Fruit fly (Drosophila melanogaster) whole organism, embryonic: Measurements from ENCODE around the gene CG12522.
A peak's percentile ranks its signal among the peaks of the same experiment; 100 is the strongest.

Experiments
- Ada2b ChIP-seq: fragments of 200-800 bp; sonication (Bioruptor generic); IDR thresholded peaks from 2 replicates; pipeline ENCODE4 v1.3.6; 2022; ENCODE audit warnings: missing biosample characterization, missing genetic modification characterization
- Bteb2 ChIP-seq: fragments of 200-800 bp; sonication (Bioruptor generic); optimal IDR thresholded peaks from 2 replicates; lab custom pipeline; 2016; ENCODE audit warnings: missing biosample characterization, missing genetic modification characterization
- CG10274 ChIP-seq: fragments of 200-800 bp; sonication (Bioruptor generic); optimal IDR thresholded peaks from 3 replicates; lab custom pipeline; 2017; ENCODE audit warnings: missing biosample characterization, mild to moderate bottlenecking, missing genetic modification characterization
- CG10321 ChIP-seq: fragments of 200-800 bp; sonication (Bioruptor generic); IDR thresholded peaks from 2 replicates; pipeline ENCODE4 v1.3.6; 2022; ENCODE audit warnings: missing biosample characterization, missing genetic modification characterization
- CG12155 ChIP-seq: fragments of 200-800 bp; sonication (Bioruptor generic); optimal IDR thresholded peaks from 3 replicates; lab custom pipeline; 2016; ENCODE audit warnings: missing biosample characterization, missing genetic modification characterization
- CG14860 ChIP-seq: fragments of 200-800 bp; sonication (Bioruptor generic); IDR thresholded peaks from 3 replicates; pipeline ENCODE4 v1.3.6; 2022; ENCODE audit warnings: missing biosample characterization, missing genetic modification characterization; ENCODE audit not compliant: partially characterized antibody
- CG14965 ChIP-seq: fragments of 200-800 bp; sonication (Bioruptor generic); optimal IDR thresholded peaks from 2 replicates; lab custom pipeline; 2016; ENCODE audit warnings: missing biosample characterization, missing genetic modification characterization, borderline replicate concordance
- CG17186 ChIP-seq: fragments of 200-800 bp; sonication (Bioruptor generic); optimal IDR thresholded peaks from 3 replicates; lab custom pipeline; 2017; ENCODE audit warnings: missing biosample characterization, missing genetic modification reagents, missing genetic modification characterization
- CG2202 ChIP-seq: fragments of 200-800 bp; sonication (Bioruptor generic); optimal IDR thresholded peaks from 2 replicates; lab custom pipeline; 2018; ENCODE audit warnings: missing biosample characterization, mild to moderate bottlenecking, missing genetic modification characterization
- CG2678 ChIP-seq: fragments of 200-800 bp; sonication (Bioruptor generic); optimal IDR thresholded peaks from 3 replicates; lab custom pipeline; 2019; ENCODE audit warnings: missing biosample characterization, mild to moderate bottlenecking, missing genetic modification characterization, moderate library complexity
- CG2712 ChIP-seq: fragments of 200-800 bp; optimal IDR thresholded peaks from 3 replicates; lab custom pipeline; 2019; ENCODE audit warnings: missing biosample characterization, mild to moderate bottlenecking, missing genetic modification characterization, moderate library complexity
- CG3995 ChIP-seq: fragments of 200-800 bp; sonication (Bioruptor generic); optimal IDR thresholded peaks from 3 replicates; lab custom pipeline; 2016; ENCODE audit warnings: missing biosample characterization, missing genetic modification characterization
- CG4404 ChIP-seq: fragments of 200-800 bp; sonication (Bioruptor generic); IDR thresholded peaks from 2 replicates; pipeline ENCODE4 v1.3.6; 2022; ENCODE audit warnings: missing biosample characterization, missing genetic modification characterization
- CG4820 ChIP-seq: fragments of 200-800 bp; sonication (Bioruptor generic); optimal IDR thresholded peaks from 3 replicates; lab custom pipeline; 2016; ENCODE audit warnings: missing biosample characterization, missing genetic modification characterization
- CG5953 ChIP-seq: fragments of 200-800 bp; sonication (Bioruptor generic); IDR thresholded peaks from 2 replicates; pipeline ENCODE4 v1.3.6; 2022; ENCODE audit warnings: missing biosample characterization, missing genetic modification characterization
- CG6689 ChIP-seq: fragments of 200-800 bp; sonication (Bioruptor generic); IDR thresholded peaks from 2 replicates; pipeline ENCODE4 v1.3.6; 2022; ENCODE audit warnings: missing biosample characterization, missing genetic modification characterization
- CG7745 ChIP-seq: fragments of 200-800 bp; sonication (Bioruptor generic); optimal IDR thresholded peaks from 2 replicates; lab custom pipeline; 2018; ENCODE audit warnings: missing biosample characterization, mild to moderate bottlenecking, missing genetic modification characterization, moderate library complexity
- D19B ChIP-seq: fragments of 200-800 bp; sonication (Bioruptor generic); optimal IDR thresholded peaks from 2 replicates; lab custom pipeline; 2017; ENCODE audit warnings: missing biosample characterization, mild to moderate bottlenecking, missing genetic modification characterization
- Dad ChIP-seq: fragments of 200-800 bp; sonication (Bioruptor generic); optimal IDR thresholded peaks from 3 replicates; lab custom pipeline; 2016; ENCODE audit warnings: missing biosample characterization, missing genetic modification characterization
- Dref ChIP-seq: fragments of 200-800 bp; sonication (Bioruptor generic); IDR thresholded peaks from 2 replicates; pipeline ENCODE4 v1.3.6; 2022; ENCODE audit warnings: missing biosample characterization, missing genetic modification characterization
- Ets97D ChIP-seq: fragments of 200-800 bp; sonication (Bioruptor generic); optimal IDR thresholded peaks from 3 replicates; lab custom pipeline; 2016; ENCODE audit warnings: missing biosample characterization, missing genetic modification characterization
- HLHmδ ChIP-seq: fragments of 200-800 bp; sonication (Bioruptor generic); optimal IDR thresholded peaks from 2 replicates; lab custom pipeline; 2018; ENCODE audit warnings: missing biosample characterization, mild to moderate bottlenecking, missing genetic modification characterization, moderate library complexity
- Hey ChIP-seq: fragments of 200-800 bp; sonication (Bioruptor generic); optimal IDR thresholded peaks from 3 replicates; lab custom pipeline; 2018; ENCODE audit warnings: missing biosample characterization, mild to moderate bottlenecking, missing genetic modification characterization
- Hr78 ChIP-seq, 2 experiments: fragments of 200-800 bp in 1 of 2; fragments of >200 bp in 1 of 2; sonication (Bioruptor generic) in 1 of 2; optimal IDR thresholded peaks; 2 replicates each; lab custom pipeline; 2017 to 2019; ENCODE audit warnings: missing biosample characterization in 2 of 2, missing genetic modification characterization in 2 of 2, mild to moderate bottlenecking in 1 of 2, moderate library complexity in 1 of 2
- Mrtf ChIP-seq: fragments of 200-800 bp; sonication (Bioruptor generic); IDR thresholded peaks from 3 replicates; pipeline ENCODE4 v1.3.6; 2022; ENCODE audit warnings: missing biosample characterization, missing genetic modification characterization
- Oli ChIP-seq: fragments of 200-800 bp; sonication (Bioruptor generic); optimal IDR thresholded peaks from 2 replicates; lab custom pipeline; 2018; ENCODE audit warnings: missing biosample characterization, mild to moderate bottlenecking, missing genetic modification characterization, moderate library complexity
- Six4 ChIP-seq: fragments of 200-800 bp; sonication (Bioruptor generic); optimal IDR thresholded peaks from 2 replicates; lab custom pipeline; 2016; ENCODE audit warnings: missing biosample characterization, missing genetic modification characterization
- Tbp ChIP-seq: fragments of >200 bp; optimal IDR thresholded peaks from 2 replicates; lab custom pipeline; 2018; ENCODE audit warnings: missing biosample characterization, missing genetic modification characterization
- ap ChIP-seq: fragments of 200-800 bp; sonication (Bioruptor generic); IDR thresholded peaks from 2 replicates; pipeline ENCODE4 v1.3.6; 2022; ENCODE audit warnings: missing biosample characterization, missing genetic modification characterization
- ase ChIP-seq: fragments of 200-800 bp; sonication (Bioruptor generic); IDR thresholded peaks from 3 replicates; pipeline ENCODE4 v1.3.6; 2022; ENCODE audit warnings: missing biosample characterization, missing genetic modification characterization
- crp ChIP-seq, 2 experiments: fragments of 200-800 bp; sonication (Bioruptor generic); optimal IDR thresholded peaks; 2 replicates in 1 of 2; 3 replicates in 1 of 2; lab custom pipeline; 2017; ENCODE audit warnings: missing biosample characterization in 2 of 2, missing genetic modification characterization in 2 of 2, mild to moderate bottlenecking in 1 of 2, moderate library complexity in 1 of 2
- dpn ChIP-seq, 2 experiments: fragments of 200-800 bp; sonication (Bioruptor generic); optimal IDR thresholded peaks; 3 replicates each; lab custom pipeline; 2016; ENCODE audit warnings: missing biosample characterization in 2 of 2, missing genetic modification characterization in 2 of 2
- fd3F ChIP-seq: fragments of 200-800 bp; sonication (Bioruptor generic); optimal IDR thresholded peaks from 2 replicates; lab custom pipeline; 2018; ENCODE audit warnings: missing biosample characterization, mild to moderate bottlenecking, missing genetic modification characterization, moderate library complexity
- fru ChIP-seq: fragments of >200 bp; optimal IDR thresholded peaks from 2 replicates; lab custom pipeline; 2017
- gcm2 ChIP-seq: fragments of 200-800 bp; sonication (Bioruptor generic); optimal IDR thresholded peaks from 2 replicates; lab custom pipeline; 2016; ENCODE audit warnings: missing biosample characterization, missing genetic modification characterization
- gsb-n ChIP-seq: fragments of 200-800 bp; sonication (Bioruptor generic); optimal IDR thresholded peaks from 3 replicates; lab custom pipeline; 2018; ENCODE audit warnings: missing biosample characterization, mild to moderate bottlenecking, missing genetic modification characterization
- her ChIP-seq: fragments of 200-800 bp; sonication (Bioruptor generic); optimal IDR thresholded peaks from 2 replicates; lab custom pipeline; 2016; ENCODE audit warnings: missing biosample characterization, missing genetic modification characterization
- jigr1 ChIP-seq: fragments of 200-800 bp; sonication (Bioruptor generic); IDR thresholded peaks from 3 replicates; pipeline ENCODE4 v1.3.6; 2022; ENCODE audit warnings: missing biosample characterization, missing genetic modification characterization
- kah ChIP-seq: fragments of 200-800 bp; sonication (Bioruptor generic); optimal IDR thresholded peaks from 2 replicates; lab custom pipeline; 2018; ENCODE audit warnings: missing biosample characterization, mild to moderate bottlenecking, missing genetic modification characterization
- lilli ChIP-seq: fragments of 200-800 bp; sonication (Bioruptor generic); optimal IDR thresholded peaks from 3 replicates; lab custom pipeline; 2016; ENCODE audit warnings: missing biosample characterization, missing genetic modification characterization
- lola ChIP-seq, 3 experiments: fragments of >200 bp in 2 of 3; fragments of 200-800 bp in 1 of 3; sonication (Bioruptor generic) in 1 of 3; optimal IDR thresholded peaks; 2 replicates each; lab custom pipeline; 2017 to 2019; ENCODE audit warnings: missing biosample characterization in 3 of 3, missing genetic modification characterization in 3 of 3, mild to moderate bottlenecking in 1 of 3, moderate library complexity in 1 of 3
- nmo ChIP-seq: fragments of 200-800 bp; sonication (Bioruptor generic); optimal IDR thresholded peaks from 2 replicates; lab custom pipeline; 2018; ENCODE audit warnings: missing biosample characterization, mild to moderate bottlenecking, missing genetic modification characterization, moderate library complexity
- oc ChIP-seq: fragments of 200-800 bp; sonication (Bioruptor generic); optimal IDR thresholded peaks from 2 replicates; lab custom pipeline; 2018; ENCODE audit warnings: missing biosample characterization, mild to moderate bottlenecking, missing genetic modification characterization, moderate library complexity
- pum ChIP-seq: fragments of 200-800 bp; sonication (Bioruptor generic); optimal IDR thresholded peaks from 2 replicates; lab custom pipeline; 2016; ENCODE audit warnings: missing biosample characterization, missing genetic modification characterization
- sens ChIP-seq: fragments of 200-800 bp; sonication (Bioruptor generic); peaks from one replicate; lab custom pipeline; 2016; ENCODE audit warnings: missing biosample characterization, missing genetic modification characterization
- sima ChIP-seq: fragments of 200-800 bp; sonication (Bioruptor generic); optimal IDR thresholded peaks from 2 replicates; lab custom pipeline; 2016; ENCODE audit warnings: missing biosample characterization, missing genetic modification characterization
- slbo ChIP-seq: fragments of 200-800 bp; sonication (Bioruptor generic); IDR thresholded peaks from 2 replicates; pipeline ENCODE4 v1.3.6; 2022; ENCODE audit warnings: missing biosample characterization, missing genetic modification characterization
- stc ChIP-seq: fragments of 200-800 bp; sonication (Bioruptor generic); IDR thresholded peaks from 2 replicates; pipeline ENCODE4 v1.3.6; 2022; ENCODE audit warnings: missing biosample characterization, missing genetic modification characterization
- twi ChIP-seq: fragments of 200-800 bp; optimal IDR thresholded peaks from 2 replicates; lab custom pipeline; 2019; ENCODE audit warnings: missing biosample characterization, mild to moderate bottlenecking, missing genetic modification characterization, moderate library complexity
- vfl ChIP-seq: fragments of 200-800 bp; sonication (Bioruptor generic); optimal IDR thresholded peaks from 2 replicates; lab custom pipeline; 2016; ENCODE audit warnings: missing biosample characterization, missing genetic modification characterization

CG12522 gene

dm6 chr3L:11084557-11085231 lies 23.3 kb upstream of the CG12522 start (continued):
- TF ChIP-seq CG4820 (GFP tag; lab: Kevin White, UChicago) (peak; percentile 97), Ada2b (GFP tag; lab: Robert Waterston, UW) (peak; percentile 97), lilli (peak; percentile 95), CG14860 (GFP tag; lab: Robert Waterston, UW) (no peak), CG17186 (peak; percentile 82), kah (GFP tag; lab: Kevin White, UChicago) (peak; percentile 93), oc (peak; percentile 98), ase (GFP tag; lab: Robert Waterston, UW) (peak; percentile 95), Dad (GFP tag; lab: Kevin White, UChicago) (peak; percentile 96), stc (GFP tag; lab: Robert Waterston, UW) (peak; percentile 95)
- TF ChIP-seq, all 482 proteins: peak for 425

dm6 chr3L:11085810-11086209 lies 22.2 kb upstream of the CG12522 start:
- TF ChIP-seq Bteb2 (GFP tag; lab: Kevin White, UChicago) (no peak), her (no peak), twi (tag; lab: Kevin White, UChicago) (peak; percentile 80), Tbp (no peak), sens (GFP tag; lab: Kevin White, UChicago) (peak; percentile 59), sima (GFP tag; lab: Kevin White, UChicago) (no peak), CG2202 (no peak), D19B (GFP tag; lab: Kevin White, UChicago) (peak; percentile 74), jigr1 (GFP tag; lab: Robert Waterston, UW) (no peak), CG4404 (GFP tag; lab: Robert Waterston, UW) (no peak), nmo (GFP tag; lab: Kevin White, UChicago) (no peak), Hey (peak; percentile 99), lola (GFP tag; optimal IDR thresholded peaks at IDR 0.05; lab: Kevin White, UChicago) (no peak), CG2678 (tag; lab: Kevin White, UChicago) (peak; percentile 4), CG12155 (GFP tag; lab: Kevin White, UChicago) (no peak), Oli (tag; lab: Kevin White, UChicago) (no peak), gcm2 (GFP tag; lab: Kevin White, UChicago) (no peak), vfl (GFP tag; lab: Kevin White, UChicago) (no peak), HLHmδ (peak; percentile 28), fd3F (GFP tag; lab: Kevin White, UChicago) (peak; percentile 4), gsb-n (tag; lab: Kevin White, UChicago) (peak; percentile 20), crp (GFP tag; optimal IDR thresholded peaks at IDR 0.05; lab: Kevin White, UChicago) (no peak), slbo (GFP tag; lab: Robert Waterston, UW) (no peak), CG3995 (no peak), CG14965 (GFP tag; lab: Kevin White, UChicago) (no peak), CG5953 (GFP tag; lab: Robert Waterston, UW) (no peak), fru (lab: Kevin White, UChicago) (no peak), CG6689 (GFP tag; lab: Robert Waterston, UW) (peak; percentile 54; the same call in 1 of the 2 replicates), CG7745 (tag; lab: Kevin White, UChicago) (peak; percentile 37), Ets97D (no peak), Six4 (GFP tag; lab: Kevin White, UChicago) (no peak), CG10274 (GFP tag; lab: Kevin White, UChicago) (no peak), pum (GFP tag; lab: Kevin White, UChicago) (no peak), Hr78 (GFP tag; optimal IDR thresholded peaks at IDR 0.05; lab: Kevin White, UChicago) (no peak), ap (GFP tag; lab: Robert Waterston, UW) (no peak), dpn (GFP tag; optimal IDR thresholded peaks at IDR 0.05; lab: Kevin White, UChicago) (no peak), Dref (GFP tag; lab: Robert Waterston, UW) (no peak), Mrtf (GFP tag; lab: Robert Waterston, UW) (no peak), CG10321 (GFP tag; lab: Robert Waterston, UW) (no peak), CG2712 (no peak)
